Fruit fly (Drosophila melanogaster): ENCODE measurements around the gene tal-AA.
A peak's percentile ranks its signal among the peaks of the same experiment; 100 is the strongest.

Gene tal-AA

dm6 chr3R:13831596-13832119, 18.7 kb downstream of the tal-AA start (continued):
- TF ChIP-seq H15 (GFP tag; IDR thresholded peaks at IDR 0.05) (no peak), dmrt11E (tag; optimal IDR thresholded peaks at IDR 0.05) (peak; percentile 18), NC2β (GFP tag; optimal IDR thresholded peaks at IDR 0.05) (no peak), run (tag; optimal IDR thresholded peaks at IDR 0.05) (no peak), CG15514 (GFP tag; optimal IDR thresholded peaks at IDR 0.05) (no peak), CG16779 (GFP tag; IDR thresholded peaks at IDR 0.05) (no peak), wor (GFP tag; IDR thresholded peaks at IDR 0.05) (peak; percentile 67), gsb-n (tag; optimal IDR thresholded peaks at IDR 0.05) (peak; percentile 25), CoRest (tag; optimal IDR thresholded peaks at IDR 0.05) (peak; percentile 60), Elba2 (GFP tag; optimal IDR thresholded peaks at IDR 0.05) (no peak)

- TF ChIP-seq CG14965 (GFP tag; optimal IDR thresholded peaks at IDR 0.05; ENCODE audit: borderline replicate concordance) (no peak), pita (GFP tag; optimal IDR thresholded peaks at IDR 0.05) (no peak), MBD-R2 (GFP tag; IDR thresholded peaks at IDR 0.05) (no peak), CG13123 (GFP tag; optimal IDR thresholded peaks at IDR 0.05) (no peak), fru (optimal IDR thresholded peaks at IDR 0.05) (no peak), klu (GFP tag; IDR thresholded peaks at IDR 0.05) (no peak), dysf (GFP tag; IDR thresholded peaks at IDR 0.05) (0 out of 3 replicates have a peak, but pooled peaks have one; percentile 15), CG15696 (tag; optimal IDR thresholded peaks at IDR 0.05) (no peak), CTCF (GFP tag; optimal IDR thresholded peaks at IDR 0.05) (no peak), CG8765 (GFP tag; IDR thresholded peaks at IDR 0.05) (no peak), CG4282 (GFP tag; optimal IDR thresholded peaks at IDR 0.05) (no peak), hb (GFP tag; IDR thresholded peaks at IDR 0.05; ENCODE audit: partially characterized antibody) (0 out of 3 replicates have a peak, but pooled peaks have one; percentile 33), CG18476 (GFP tag; optimal IDR thresholded peaks at IDR 0.05) (no peak), CG7556 (GFP tag; optimal IDR thresholded peaks at IDR 0.05) (no peak), D19A (tag; optimal IDR thresholded peaks at IDR 0.05) (no peak), zf30C (GFP tag; optimal IDR thresholded peaks at IDR 0.05) (no peak), CG12236 (GFP tag; optimal IDR thresholded peaks at IDR 0.05) (no peak), CG4328 (GFP tag; optimal IDR thresholded peaks at IDR 0.05) (no peak), Hr51 (GFP tag; optimal IDR thresholded peaks at IDR 0.05) (no peak), CG43689 (GFP tag; IDR thresholded peaks at IDR 0.05) (no peak), otp (GFP tag; IDR thresholded peaks at IDR 0.05) (0 out of 3 replicates have a peak, but pooled peaks have one; percentile 9), Hr78 (GFP tag; optimal IDR thresholded peaks at IDR 0.05) (no peak), CG16863 (GFP tag; optimal IDR thresholded peaks at IDR 0.05) (no peak), CG9932 (GFP tag; IDR thresholded peaks at IDR 0.05) (no peak), tna (GFP tag; IDR thresholded peaks at IDR 0.05; ENCODE audit: partially characterized antibody) (no peak), usp (GFP tag; optimal IDR thresholded peaks at IDR 0.05) (no peak), CG2875 (GFP tag; optimal IDR thresholded peaks at IDR 0.05) (no peak), CG2199 (GFP tag; IDR thresholded peaks at IDR 0.05) (no peak), CG14860 (GFP tag; IDR thresholded peaks at IDR 0.05; ENCODE audit: partially characterized antibody) (no peak), Ets65A (GFP tag) (peak; percentile 20), croc (GFP tag; conservative IDR thresholded peaks at IDR 0.05) (no peak)
These were observed 20.0 kb downstream of the tal-AA start for dm6 chr3R:13832950-13833349.
